Fruit fly (Drosophila melanogaster) whole organism, adult: ENCODE data around the gene Mlp84B.

Experiments used
- CG11617 ChIP-seq: fragments of 200-800 bp; sonication (Bioruptor generic); optimal IDR thresholded peaks from 2 replicates; lab custom pipeline; 2017; ENCODE audit warnings: mild to moderate bottlenecking, missing biosample characterization, missing genetic modification reagents, missing genetic modification characterization
- cnc ChIP-seq, 2 experiments: fragments of >200 bp; optimal IDR thresholded peaks; 2 replicates each; lab custom pipeline; 2017
- kay ChIP-seq: fragments of 200-800 bp; sonication (Bioruptor generic); peaks from one replicate; lab custom pipeline; 2016; ENCODE audit warnings: missing biosample characterization, missing genetic modification characterization, borderline replicate concordance
- ovo ChIP-seq: fragments of 200-800 bp; sonication (Bioruptor generic); optimal IDR thresholded peaks from 2 replicates; lab custom pipeline; 2016; ENCODE audit warnings: missing biosample characterization, missing genetic modification characterization
- toe ChIP-seq: fragments of 200-800 bp; sonication (Bioruptor generic); optimal IDR thresholded peaks from 2 replicates; lab custom pipeline; 2016; ENCODE audit warnings: missing biosample characterization, missing genetic modification characterization

- no peak for TF ChIP-seq ovo (GFP tag; lab: Kevin White, UChicago)
- no peak for TF ChIP-seq kay (GFP tag; lab: Kevin White, UChicago)
- no peak for TF ChIP-seq CG11617
- TF ChIP-seq toe (GFP tag; lab: Kevin White, UChicago): no peak
- TF ChIP-seq cnc (optimal IDR thresholded peaks at IDR 0.05; lab: Kevin White, UChicago): no peak
Measured at dm6 chr3R:7116511-7116910, 1.0 kb downstream of the Mlp84B start.
